Fruit fly (Drosophila melanogaster) Kc167 (cell line): ENCODE measurements around the gene CG33303.

Experiments used
- Myc ChIP-seq: fragments of >200 bp; optimal IDR thresholded peaks from 2 replicates; lab custom pipeline; 2017; ENCODE audit warnings: missing external identifiers
- Sin3A ChIP-seq: fragments of >200 bp; optimal IDR thresholded peaks from 2 replicates; lab custom pipeline; 2018; ENCODE audit warnings: missing external identifiers
- insv ChIP-seq: fragments of >200 bp; optimal IDR thresholded peaks from 3 replicates; lab custom pipeline; 2018; ENCODE audit warnings: missing external identifiers
- psq ChIP-seq: fragments of >200 bp; optimal IDR thresholded peaks from 2 replicates; lab custom pipeline; 2017; ENCODE audit warnings: missing external identifiers
- ttk ChIP-seq: sonication (Bioruptor generic); optimal IDR thresholded peaks from 2 replicates; lab custom pipeline; 2017; ENCODE audit warnings: missing external identifiers

DNA sequence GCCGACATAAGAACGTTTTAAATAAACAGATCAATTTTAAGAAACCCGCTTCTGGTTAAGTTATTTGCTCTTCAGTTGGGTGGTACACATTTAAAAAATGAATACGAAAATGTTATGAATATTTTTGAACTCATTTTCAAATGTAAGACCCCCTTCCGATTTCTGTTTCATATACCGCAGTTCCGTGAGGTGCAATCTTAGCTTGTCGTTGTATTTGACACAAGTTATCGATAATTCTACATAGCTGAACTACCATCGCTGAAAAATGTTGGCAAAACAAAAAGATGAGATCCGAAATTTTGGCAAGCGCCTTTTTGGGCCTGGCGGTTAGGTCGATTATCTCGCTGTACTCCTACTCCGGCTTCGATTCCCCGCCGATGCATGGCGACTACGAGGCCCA is 4.3 kb upstream of the CG33303 start, which contains the start of gene gny:
- no peak for TF ChIP-seq insv (lab: Kevin White, UChicago)
- no peak for TF ChIP-seq ttk (lab: Kevin White, UChicago)
- TF ChIP-seq Myc (lab: Kevin White, UChicago) = no peak
- no peak for TF ChIP-seq psq (lab: Kevin White, UChicago)
- TF ChIP-seq Sin3A (lab: Kevin White, UChicago) = no peak
